Worm (Caenorhabditis elegans): ENCODE data around the gene cht-4.

Gene cht-4

ce11 chrIII:1634270-1634669 is 23.0 kb downstream of the cht-4 start, which contains the start of gene Y22D7AL.11:
Gene Y22D7AL.11 (minus strand): TSS chrIII:1634370.
- TF ChIP-seq hmbx-1 (tag; optimal IDR thresholded peaks at IDR 0.05) (no peak), B0310.2 (tag; optimal IDR thresholded peaks at IDR 0.05) (no peak), flt-1 (GFP tag; IDR thresholded peaks at IDR 0.05) (no peak), aly-1 (tag; optimal IDR thresholded peaks at IDR 0.05) (no peak), sea-1 (GFP tag; conservative IDR thresholded peaks at IDR 0.05) (no peak), scrt-1 (GFP tag; IDR thresholded peaks at IDR 0.05) (no peak)

ce11 chrIII:1626524-1626923 is 30.8 kb downstream of the cht-4 start, which contains the start of gene Y22D7AL.4:
Gene Y22D7AL.4 (plus strand): TSS chrIII:1626632.
- TF ChIP-seq sea-1 (GFP tag; conservative IDR thresholded peaks at IDR 0.05) = no peak

ce11 chrIII:1625660-1626275 is 31.5 kb downstream of the cht-4 start:
- TF ChIP-seq F13C5.2 (tag; optimal IDR thresholded peaks at IDR 0.05) = no peak

ce11 chrIII:1622329-1622728 is 35.0 kb downstream of the cht-4 start:
- no peak for TF ChIP-seq pes-1 (GFP tag; IDR thresholded peaks at IDR 0.05)
- no peak for TF ChIP-seq aly-1 (tag; optimal IDR thresholded peaks at IDR 0.05)
- TF ChIP-seq tra-4 (tag; optimal IDR thresholded peaks at IDR 0.05) = no peak
- no peak for TF ChIP-seq scrt-1 (GFP tag; IDR thresholded peaks at IDR 0.05)
- TF ChIP-seq ceh-13 (GFP tag; optimal IDR thresholded peaks at IDR 0.05) = no peak
- no peak for TF ChIP-seq tbx-11 (GFP tag; IDR thresholded peaks at IDR 0.05)
- TF ChIP-seq B0310.2 (tag; optimal IDR thresholded peaks at IDR 0.05) = no peak
- no peak for TF ChIP-seq flt-1 (GFP tag; IDR thresholded peaks at IDR 0.05)

ce11 chrIII:1621330-1621729 is 36.0 kb downstream of the cht-4 start:
- TF ChIP-seq ama-1 (optimal IDR thresholded peaks at IDR 0.05) (no peak), pes-1 (GFP tag; IDR thresholded peaks at IDR 0.05) (no peak), sea-1 (GFP tag; conservative IDR thresholded peaks at IDR 0.05) (no peak), tra-4 (tag; optimal IDR thresholded peaks at IDR 0.05) (no peak), tbx-11 (GFP tag; IDR thresholded peaks at IDR 0.05) (no peak), scrt-1 (GFP tag; IDR thresholded peaks at IDR 0.05) (no peak)

ce11 chrIII:1619890-1620289 is 37.4 kb downstream of the cht-4 start:
- TF ChIP-seq ets-7 (tag; optimal IDR thresholded peaks at IDR 0.05) = no peak
- TF ChIP-seq scrt-1 (GFP tag; IDR thresholded peaks at IDR 0.05) = no peak
- no peak for TF ChIP-seq B0310.2 (tag; optimal IDR thresholded peaks at IDR 0.05)
- TF ChIP-seq pes-1 (GFP tag; IDR thresholded peaks at IDR 0.05) = no peak
- TF ChIP-seq tra-4 (tag; optimal IDR thresholded peaks at IDR 0.05) = no peak
- TF ChIP-seq tbx-11 (GFP tag; IDR thresholded peaks at IDR 0.05) = no peak
- TF ChIP-seq aly-1 (tag; optimal IDR thresholded peaks at IDR 0.05) = no peak
- no peak for TF ChIP-seq ceh-36 (tag; optimal IDR thresholded peaks at IDR 0.05)
- TF ChIP-seq hmg-4 (GFP tag; optimal IDR thresholded peaks at IDR 0.05) = no peak
- no peak for TF ChIP-seq ama-1 (optimal IDR thresholded peaks at IDR 0.05)
- TF ChIP-seq flt-1 (GFP tag; IDR thresholded peaks at IDR 0.05) = no peak
- no peak for TF ChIP-seq sea-1 (GFP tag; conservative IDR thresholded peaks at IDR 0.05)
- TF ChIP-seq F13C5.2 (tag; optimal IDR thresholded peaks at IDR 0.05) = no peak

- no peak for TF ChIP-seq hmbx-1 (tag; optimal IDR thresholded peaks at IDR 0.05)
- no peak for TF ChIP-seq sea-1 (GFP tag; conservative IDR thresholded peaks at IDR 0.05)
- TF ChIP-seq tra-4 (tag; optimal IDR thresholded peaks at IDR 0.05) = no peak
- no peak for TF ChIP-seq ceh-36 (tag; optimal IDR thresholded peaks at IDR 0.05)
- no peak for TF ChIP-seq aly-1 (tag; optimal IDR thresholded peaks at IDR 0.05)
- no peak for TF ChIP-seq scrt-1 (GFP tag; IDR thresholded peaks at IDR 0.05)
- TF ChIP-seq hnd-1 (tag; optimal IDR thresholded peaks at IDR 0.05) = no peak
- no peak for TF ChIP-seq ets-7 (tag; optimal IDR thresholded peaks at IDR 0.05)
- TF ChIP-seq ceh-13 (GFP tag; optimal IDR thresholded peaks at IDR 0.05) = no peak
- TF ChIP-seq flt-1 (GFP tag; IDR thresholded peaks at IDR 0.05) = no peak
- TF ChIP-seq hmg-4 (GFP tag; optimal IDR thresholded peaks at IDR 0.05) = no peak
- no peak for TF ChIP-seq B0310.2 (tag; optimal IDR thresholded peaks at IDR 0.05)
- no peak for TF ChIP-seq tbx-11 (GFP tag; IDR thresholded peaks at IDR 0.05)
- no peak for TF ChIP-seq pes-1 (GFP tag; IDR thresholded peaks at IDR 0.05)
- TF ChIP-seq ama-1 (optimal IDR thresholded peaks at IDR 0.05) = no peak
Measured at ce11 chrIII:1619442-1619841, 37.8 kb downstream of the cht-4 start, which contains the start of gene hsp-60. Gene hsp-60 (plus strand): TSS chrIII:1619742.

- TF ChIP-seq ama-1 (optimal IDR thresholded peaks at IDR 0.05) (no peak), B0310.2 (tag; optimal IDR thresholded peaks at IDR 0.05) (peak; percentile 44), tra-4 (tag; optimal IDR thresholded peaks at IDR 0.05) (peak; percentile 57), flt-1 (GFP tag; IDR thresholded peaks at IDR 0.05) (peak; percentile 67), ets-7 (tag; optimal IDR thresholded peaks at IDR 0.05) (peak; percentile 68), hmg-4 (GFP tag; optimal IDR thresholded peaks at IDR 0.05) (peak; percentile 87), hnd-1 (tag; optimal IDR thresholded peaks at IDR 0.05) (peak; percentile 58), scrt-1 (GFP tag; IDR thresholded peaks at IDR 0.05) (peak; percentile 77), tbx-37 (GFP tag; conservative IDR thresholded peaks at IDR 0.05) (peak; percentile 25; the same call in 1 of the 2 replicates), aly-1 (tag; optimal IDR thresholded peaks at IDR 0.05) (peak; percentile 41), hmbx-1 (tag; optimal IDR thresholded peaks at IDR 0.05) (peak; percentile 17), ceh-13 (GFP tag; optimal IDR thresholded peaks at IDR 0.05) (peak; percentile 68), ceh-36 (tag; optimal IDR thresholded peaks at IDR 0.05) (peak; percentile 75), tbx-11 (GFP tag; IDR thresholded peaks at IDR 0.05) (peak; percentile 72), F13C5.2 (tag; optimal IDR thresholded peaks at IDR 0.05) (peak; percentile 92), sea-1 (GFP tag; conservative IDR thresholded peaks at IDR 0.05) (peak; percentile 82), pes-1 (GFP tag; IDR thresholded peaks at IDR 0.05) (peak; percentile 83)
Measured at ce11 chrIII:1618915-1619314, 38.4 kb downstream of the cht-4 start, which contains the start of gene Y22D7AL.10. Gene Y22D7AL.10 (minus strand): TSS chrIII:1618929.
